Fruit fly (Drosophila melanogaster): ENCODE data around the gene Smg6.

Smg6 gene

DNA sequence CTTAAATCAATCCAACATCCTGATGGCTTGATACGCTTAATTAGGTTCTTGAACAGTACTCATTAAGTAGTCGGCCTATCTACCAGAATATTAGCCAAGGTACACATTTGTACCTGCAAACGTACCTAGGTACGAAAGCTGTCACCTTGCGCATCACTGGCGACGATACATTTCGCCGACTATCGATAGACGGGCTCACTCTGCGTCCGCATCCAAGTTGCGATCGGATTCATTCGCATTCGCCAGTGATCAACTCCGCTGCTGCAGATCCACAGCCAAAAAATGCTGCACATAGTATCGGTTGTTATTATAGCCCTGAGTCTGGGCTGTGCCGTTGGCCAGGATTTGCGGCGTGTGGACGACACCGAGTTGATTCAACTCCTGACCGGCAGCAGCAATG lies 14.2 kb upstream of the Smg6 start, which contains the start of gene CG11790 (continued):
- TF ChIP-seq ATbp (GFP tag; optimal IDR thresholded peaks at IDR 0.05), result no peak
- TF ChIP-seq CG15479 (GFP tag; optimal IDR thresholded peaks at IDR 0.05), result no peak
- no peak for TF ChIP-seq sim (GFP tag; IDR thresholded peaks at IDR 0.05)
- peak; percentile 59 for TF ChIP-seq CG2116 (GFP tag; optimal IDR thresholded peaks at IDR 0.05)
- TF ChIP-seq HmgZ (tag; optimal IDR thresholded peaks at IDR 0.05), result peak; percentile 46
- TF ChIP-seq sd (tag; optimal IDR thresholded peaks at IDR 0.05), result no peak
- no peak for TF ChIP-seq hkb (optimal IDR thresholded peaks at IDR 0.05)
- TF ChIP-seq hkb (GFP tag; IDR thresholded peaks at IDR 0.05), result 0 out of 2 replicates have a peak, but pooled peaks have one; percentile 12
- TF ChIP-seq chinmo (GFP tag; IDR thresholded peaks at IDR 0.05; ENCODE audit: partially characterized antibody), result 0 out of 4 replicates have a peak, but pooled peaks have one; percentile 42
- no peak for TF ChIP-seq peb (GFP tag; IDR thresholded peaks at IDR 0.05)
- peak; percentile 59 for TF ChIP-seq CG1603 (tag; optimal IDR thresholded peaks at IDR 0.05)
- TF ChIP-seq fd3F (GFP tag; optimal IDR thresholded peaks at IDR 0.05), result no peak
- no peak for TF ChIP-seq tap (tag; optimal IDR thresholded peaks at IDR 0.05)
- TF ChIP-seq CG4360 (GFP tag; IDR thresholded peaks at IDR 0.05), result no peak
- TF ChIP-seq CG8924 (tag; optimal IDR thresholded peaks at IDR 0.05), result no peak
- TF ChIP-seq tll (GFP tag; optimal IDR thresholded peaks at IDR 0.05), result no peak
- no peak for TF ChIP-seq CG3065 (GFP tag; optimal IDR thresholded peaks at IDR 0.05)
- peak; percentile 2 for TF ChIP-seq Deaf1 (tag; optimal IDR thresholded peaks at IDR 0.05)
- no peak for TF ChIP-seq ssp (GFP tag; IDR thresholded peaks at IDR 0.05)
- TF ChIP-seq ems (GFP tag; optimal IDR thresholded peaks at IDR 0.05), result no peak
- TF ChIP-seq gro (GFP tag; optimal IDR thresholded peaks at IDR 0.05), result peak; percentile 5
- TF ChIP-seq Dp (GFP tag; optimal IDR thresholded peaks at IDR 0.05), result peak; percentile 7
- no peak for TF ChIP-seq Dbx (GFP tag; IDR thresholded peaks at IDR 0.05)
- TF ChIP-seq danr (GFP tag; IDR thresholded peaks at IDR 0.05), result no peak
- TF ChIP-seq CG11504 (tag; optimal IDR thresholded peaks at IDR 0.05), result no peak
- TF ChIP-seq inv (GFP tag; IDR thresholded peaks at IDR 0.05; ENCODE audit: partially characterized antibody), result peak; percentile 51; the same call in 1 of the 2 replicates
- TF ChIP-seq Dip3 (GFP tag; optimal IDR thresholded peaks at IDR 0.05), result no peak
- TF ChIP-seq Xbp1 (GFP tag; optimal IDR thresholded peaks at IDR 0.05), result no peak
- TF ChIP-seq croc (GFP tag; conservative IDR thresholded peaks at IDR 0.05), result no peak
- TF ChIP-seq Asciz (GFP tag; optimal IDR thresholded peaks at IDR 0.05), result no peak
- TF ChIP-seq bigmax (GFP tag; optimal IDR thresholded peaks at IDR 0.05), result no peak
- TF ChIP-seq CG16815 (GFP tag; optimal IDR thresholded peaks at IDR 0.05), result no peak
- no peak for TF ChIP-seq NFAT (GFP tag; IDR thresholded peaks at IDR 0.05)
- TF ChIP-seq Max (GFP tag; optimal IDR thresholded peaks at IDR 0.05), result no peak
- TF ChIP-seq gcm (GFP tag; optimal IDR thresholded peaks at IDR 0.05), result no peak
- no peak for TF ChIP-seq CkIIα-i1 (GFP tag; IDR thresholded peaks at IDR 0.05)
- no peak for TF ChIP-seq dan (GFP tag; IDR thresholded peaks at IDR 0.05)
- peak; percentile 88 for TF ChIP-seq CG13287 (GFP tag; IDR thresholded peaks at IDR 0.05; ENCODE audit: partially characterized antibody)
- TF ChIP-seq CG7963 (GFP tag; IDR thresholded peaks at IDR 0.05; ENCODE audit: partially characterized antibody), result peak; percentile 85
- peak; percentile 40; the same call in 1 of the 2 replicates for TF ChIP-seq CG2129 (GFP tag; IDR thresholded peaks at IDR 0.05; ENCODE audit: partially characterized antibody)
- no peak for TF ChIP-seq CG33557 (GFP tag; optimal IDR thresholded peaks at IDR 0.05)
- no peak for TF ChIP-seq tin (GFP tag; optimal IDR thresholded peaks at IDR 0.05)
- TF ChIP-seq ftz-f1 (GFP tag; optimal IDR thresholded peaks at IDR 0.05), result peak; percentile 69
- no peak for TF ChIP-seq salm (tag; optimal IDR thresholded peaks at IDR 0.05)
- peak; percentile 85 for TF ChIP-seq Doc3 (GFP tag; IDR thresholded peaks at IDR 0.05; ENCODE audit: partially characterized antibody)
- peak; percentile 73; the same call in 1 of the 2 replicates for TF ChIP-seq hbn (GFP tag; IDR thresholded peaks at IDR 0.05; ENCODE audit: partially characterized antibody)
- no peak for TF ChIP-seq Rx (GFP tag; IDR thresholded peaks at IDR 0.05)
- no peak for TF ChIP-seq CG11247 (GFP tag; IDR thresholded peaks at IDR 0.05)
- no peak for TF ChIP-seq CG12942 (GFP tag; optimal IDR thresholded peaks at IDR 0.05)
- no peak for TF ChIP-seq zf30C (GFP tag; optimal IDR thresholded peaks at IDR 0.05)
- no peak for TF ChIP-seq C15 (GFP tag; IDR thresholded peaks at IDR 0.05)

Measured in whole organism, embryonic.